Fruit fly (Drosophila melanogaster) Kc167 (cell line): ENCODE results near the gene CG3081.

Source experiments
- Myc ChIP-seq: fragments of >200 bp; optimal IDR thresholded peaks from 2 replicates; lab custom pipeline; 2017; ENCODE audit warnings: missing external identifiers
- Sin3A ChIP-seq: fragments of >200 bp; optimal IDR thresholded peaks from 2 replicates; lab custom pipeline; 2018; ENCODE audit warnings: missing external identifiers
- h ChIP-seq: fragments of >200 bp; optimal IDR thresholded peaks from 3 replicates; lab custom pipeline; 2018; ENCODE audit warnings: missing external identifiers
- psq ChIP-seq: fragments of >200 bp; optimal IDR thresholded peaks from 2 replicates; lab custom pipeline; 2017; ENCODE audit warnings: missing external identifiers
- ttk ChIP-seq: sonication (Bioruptor generic); optimal IDR thresholded peaks from 2 replicates; lab custom pipeline; 2017; ENCODE audit warnings: missing external identifiers

DNA sequence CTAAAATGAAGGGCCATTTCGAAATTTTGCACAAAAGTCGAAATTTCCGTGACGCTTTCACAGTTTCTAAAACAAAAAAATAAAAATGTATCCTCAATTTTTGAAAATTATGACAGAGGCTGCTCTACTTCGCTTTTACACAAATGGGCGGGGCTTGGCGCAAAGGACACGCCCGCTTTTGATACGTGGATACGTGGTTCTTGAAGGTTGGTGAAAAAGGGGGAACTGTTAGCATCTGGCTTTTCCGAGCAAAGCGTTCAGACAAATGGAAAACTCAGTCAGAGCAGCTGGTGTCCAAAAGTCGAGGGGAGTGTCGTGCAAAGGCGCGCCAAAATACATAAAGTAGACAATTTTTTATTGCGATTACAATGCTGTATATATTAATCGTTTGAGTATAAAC lies 981 bp upstream of the CG3081 start, which contains the start of gene CG3062:
- TF ChIP-seq Sin3A (no peak), h (no peak), psq (lab: Kevin White, UChicago) (no peak), ttk (lab: Kevin White, UChicago) (no peak), Myc (lab: Kevin White, UChicago) (no peak)
